Worm (Caenorhabditis elegans) whole organism, L3 larva: ENCODE data around the gene akt-1.

Experiments
- R02D3.7 ChIP-seq: fragments of 150-350 bp; optimal IDR thresholded peaks from 2 replicates; lab custom pipeline; 2014; ENCODE audit warnings: missing biosample characterization, missing genetic modification characterization
- aly-2 ChIP-seq: fragments of 150-350 bp; optimal IDR thresholded peaks from 2 replicates; lab custom pipeline; 2014; ENCODE audit warnings: missing biosample characterization, missing genetic modification characterization
- ama-1 ChIP-seq: fragments of 150-350 bp; optimal IDR thresholded peaks from 2 replicates; lab custom pipeline; 2018
- ceh-28 ChIP-seq: fragments of 150-350 bp; optimal IDR thresholded peaks from 2 replicates; lab custom pipeline; 2014; ENCODE audit warnings: missing biosample characterization, missing genetic modification reagents, missing genetic modification characterization
- ceh-82 ChIP-seq: fragments of 150-350 bp; optimal IDR thresholded peaks from 2 replicates; lab custom pipeline; 2014; ENCODE audit warnings: missing biosample characterization, missing genetic modification characterization
- daf-12 ChIP-seq: fragments of 150-350 bp; optimal IDR thresholded peaks from 2 replicates; lab custom pipeline; 2014; ENCODE audit warnings: missing biosample characterization, missing genetic modification reagents, missing genetic modification characterization
- egl-27 ChIP-seq: sonication (generic microtip); optimal IDR thresholded peaks from 4 replicates; lab custom pipeline; 2017; ENCODE audit warnings: missing biosample characterization, missing genetic modification reagents, missing genetic modification characterization
- egl-5 ChIP-seq: fragments of 150-350 bp; optimal IDR thresholded peaks from 2 replicates; lab custom pipeline; 2017; ENCODE audit warnings: missing biosample characterization, missing genetic modification reagents, missing genetic modification characterization, inconsistent platforms
- elt-1 ChIP-seq: fragments of 150-350 bp; optimal IDR thresholded peaks from 2 replicates; lab custom pipeline; 2014; ENCODE audit warnings: missing biosample characterization, missing genetic modification characterization
- elt-2 ChIP-seq: sonication (generic microtip); optimal IDR thresholded peaks from 2 replicates; lab custom pipeline; 2016; ENCODE audit warnings: missing genetic modification reagents, mild to moderate bottlenecking, missing genetic modification characterization, missing compliant biosample characterization
- elt-3 ChIP-seq, 3 experiments: fragments of 150-350 bp in 1 of 3; sonication (generic microtip) in 2 of 3; optimal IDR thresholded peaks; 2 replicates in 2 of 3; 4 replicates in 1 of 3; lab custom pipeline; 2014 to 2017; ENCODE audit warnings: missing biosample characterization in 3 of 3, missing genetic modification characterization in 3 of 3
- eor-1 ChIP-seq, 2 experiments: fragments of 150-350 bp; optimal IDR thresholded peaks; 2 replicates each; lab custom pipeline; 2014 to 2018; ENCODE audit warnings: missing biosample characterization in 2 of 2, missing genetic modification characterization in 2 of 2
- fkh-10 ChIP-seq: sonication (generic microtip); optimal IDR thresholded peaks from 2 replicates; lab custom pipeline; 2017; ENCODE audit warnings: missing biosample characterization, missing genetic modification reagents, missing genetic modification characterization
- fkh-2 ChIP-seq: fragments of 150-350 bp; optimal IDR thresholded peaks from 2 replicates; lab custom pipeline; 2014; ENCODE audit warnings: missing biosample characterization, missing genetic modification reagents, missing genetic modification characterization
- fos-1 ChIP-seq: fragments of 150-350 bp; optimal IDR thresholded peaks from 2 replicates; lab custom pipeline; 2014; ENCODE audit warnings: missing biosample characterization, missing genetic modification characterization
- hmg-11 ChIP-seq: sonication (generic microtip); optimal IDR thresholded peaks from 2 replicates; lab custom pipeline; 2016; ENCODE audit warnings: missing genetic modification characterization, missing compliant biosample characterization
- jun-1 ChIP-seq: fragments of 150-350 bp; optimal IDR thresholded peaks from 2 replicates; lab custom pipeline; 2014; ENCODE audit warnings: missing biosample characterization, missing genetic modification reagents, missing genetic modification characterization
- lin-15B ChIP-seq: fragments of 150-350 bp; optimal IDR thresholded peaks from 2 replicates; lab custom pipeline; 2014; ENCODE audit warnings: missing biosample characterization, missing genetic modification characterization
- lsy-12 ChIP-seq: sonication (generic microtip); optimal IDR thresholded peaks from 2 replicates; lab custom pipeline; 2016; ENCODE audit warnings: mild to moderate bottlenecking, missing genetic modification characterization, missing compliant biosample characterization
- mdl-1 ChIP-seq: fragments of 150-350 bp; optimal IDR thresholded peaks from 2 replicates; lab custom pipeline; 2014; ENCODE audit warnings: missing biosample characterization, missing genetic modification characterization
- mml-1 ChIP-seq: fragments of 150-350 bp; sonication (generic microtip); optimal IDR thresholded peaks from 3 replicates; lab custom pipeline; 2014; ENCODE audit warnings: missing biosample characterization, missing genetic modification characterization
- nfya-1 ChIP-seq: sonication (generic microtip); optimal IDR thresholded peaks from 2 replicates; lab custom pipeline; 2017; ENCODE audit warnings: missing genetic modification characterization, mild to moderate bottlenecking, missing compliant biosample characterization, antibody characterized with exemption, moderate library complexity; ENCODE audit not compliant: insufficient read depth
- nhr-11 ChIP-seq: fragments of 150-350 bp; optimal IDR thresholded peaks from 2 replicates; lab custom pipeline; 2014; ENCODE audit warnings: missing biosample characterization, missing genetic modification characterization
- nhr-12 ChIP-seq: fragments of 150-350 bp; optimal IDR thresholded peaks from 2 replicates; lab custom pipeline; 2014; ENCODE audit warnings: missing biosample characterization, missing genetic modification characterization
- nhr-237 ChIP-seq: fragments of 150-350 bp; optimal IDR thresholded peaks from 2 replicates; lab custom pipeline; 2014; ENCODE audit warnings: missing biosample characterization, missing genetic modification characterization
- nhr-25 ChIP-seq: sonication (generic microtip); optimal IDR thresholded peaks from 2 replicates; lab custom pipeline; 2017; ENCODE audit warnings: missing biosample characterization, missing genetic modification characterization
- nhr-28 ChIP-seq: fragments of 150-350 bp; optimal IDR thresholded peaks from 2 replicates; lab custom pipeline; 2014; ENCODE audit warnings: missing biosample characterization, missing genetic modification characterization
- nhr-67 ChIP-seq: fragments of 150-350 bp; optimal IDR thresholded peaks from 2 replicates; lab custom pipeline; 2014; ENCODE audit warnings: missing biosample characterization, missing genetic modification characterization
- nhr-76 ChIP-seq: fragments of 150-350 bp; sonication (generic microtip); optimal IDR thresholded peaks from 5 replicates; lab custom pipeline; 2014; ENCODE audit warnings: missing biosample characterization, missing genetic modification characterization
- nhr-77 ChIP-seq: fragments of 150-350 bp; optimal IDR thresholded peaks from 2 replicates; lab custom pipeline; 2014; ENCODE audit warnings: missing biosample characterization, missing genetic modification characterization
- pha-4 ChIP-seq: fragments of 150-350 bp; optimal IDR thresholded peaks from 2 replicates; lab custom pipeline; 2014; ENCODE audit warnings: missing biosample characterization, missing genetic modification reagents, missing genetic modification characterization
- pqm-1 ChIP-seq: fragments of 150-350 bp; optimal IDR thresholded peaks from 2 replicates; lab custom pipeline; 2017; ENCODE audit warnings: missing biosample characterization, missing genetic modification characterization, inconsistent platforms
- sea-2 ChIP-seq: fragments of 150-350 bp; sonication (generic microtip); optimal IDR thresholded peaks from 4 replicates; lab custom pipeline; 2014; ENCODE audit warnings: missing biosample characterization, missing genetic modification reagents, missing genetic modification characterization
- skn-1 ChIP-seq: fragments of 150-350 bp; optimal IDR thresholded peaks from 2 replicates; lab custom pipeline; 2014; ENCODE audit warnings: missing biosample characterization, missing genetic modification characterization
- tbx-2 ChIP-seq: sonication (generic microtip); optimal IDR thresholded peaks from 2 replicates; lab custom pipeline; 2016; ENCODE audit warnings: mild to moderate bottlenecking, missing genetic modification characterization, missing compliant biosample characterization
- unc-39 ChIP-seq: sonication (generic microtip); optimal IDR thresholded peaks from 4 replicates; lab custom pipeline; 2017; ENCODE audit warnings: missing biosample characterization, missing genetic modification characterization
- zag-1 ChIP-seq: fragments of 150-350 bp; optimal IDR thresholded peaks from 2 replicates; lab custom pipeline; 2014; ENCODE audit warnings: missing biosample characterization, missing genetic modification characterization
- ztf-11 ChIP-seq: fragments of 150-350 bp; optimal IDR thresholded peaks from 2 replicates; lab custom pipeline; 2014; ENCODE audit warnings: missing biosample characterization, missing genetic modification characterization
- ztf-4 ChIP-seq: fragments of 150-350 bp; optimal IDR thresholded peaks from 2 replicates; lab custom pipeline; 2014; ENCODE audit warnings: missing biosample characterization, missing genetic modification characterization

akt-1 gene

DNA sequence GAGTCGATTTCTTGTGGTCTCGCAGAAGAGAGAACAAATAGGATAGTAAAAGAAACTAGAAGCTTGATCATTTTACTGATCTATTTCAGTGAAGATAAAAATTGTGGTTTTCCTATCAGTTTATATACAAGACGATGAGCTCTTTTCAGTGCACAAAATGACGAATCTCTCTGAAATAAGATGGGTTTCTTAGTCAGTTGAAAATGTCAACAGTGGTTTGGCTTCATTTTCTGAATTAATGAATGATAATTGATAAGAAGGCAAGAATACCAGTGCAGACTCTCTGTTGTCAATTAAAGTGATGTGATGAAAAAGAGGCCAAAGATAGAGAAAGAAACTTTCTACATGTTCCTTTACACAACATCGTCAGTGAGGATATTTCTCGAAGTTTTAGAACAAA is 32.7 kb downstream of the akt-1 start, which contains the start of gene lys-2:
TSS of gene lys-2 (minus strand) at position 101 of the 400 bp plus-strand sequence.
- TF ChIP-seq pqm-1 (tag; lab: Kevin White, UChicago) (peak; percentile 95), elt-2 (tag; lab: Kevin White, UChicago) (peak; percentile 84), tbx-2 (tag; lab: Kevin White, UChicago) (no peak), eor-1 (tag; optimal IDR thresholded peaks at IDR 0.05; lab: Kevin White, UChicago) (no peak), pha-4 (tag; lab: Kevin White, UChicago) (peak; percentile 20), ceh-82 (tag; lab: Kevin White, UChicago) (no peak), jun-1 (tag; lab: Kevin White, UChicago) (peak; percentile 24), nhr-28 (tag; lab: Kevin White, UChicago) (no peak), skn-1 (tag; lab: Kevin White, UChicago) (peak; percentile 8), fos-1 (tag; lab: Kevin White, UChicago) (no peak), lin-15B (tag; lab: Kevin White, UChicago) (no peak)
- TF ChIP-seq, all 47 proteins: peak for 5

ce11 chrV:10283444-10283843 is 34.7 kb downstream of the akt-1 start, which contains the start of gene lys-3:
lys-3 (minus strand) TSS chrV:10283544.
- TF ChIP-seq nhr-11 (tag; lab: Kevin White, UChicago): no peak
- peak; percentile 19 for TF ChIP-seq pqm-1 (tag; lab: Kevin White, UChicago)
- TF ChIP-seq egl-27: no peak
- TF ChIP-seq nhr-76 (tag; lab: Kevin White, UChicago): no peak

- TF ChIP-seq mml-1: no peak
- TF ChIP-seq fkh-10 (GFP tag; lab: Kevin White, UChicago): no peak
Observed at ce11 chrV:10285853-10286252, 37.1 kb downstream of the akt-1 start.

- TF ChIP-seq eor-1 (tag; optimal IDR thresholded peaks at IDR 0.05; lab: Kevin White, UChicago) (no peak), elt-2 (tag; lab: Kevin White, UChicago) (no peak), nhr-237 (tag; lab: Kevin White, UChicago) (no peak)
Observed at ce11 chrV:10287260-10287659, 38.6 kb downstream of the akt-1 start, which contains the start of gene B0024.3. B0024.3 (plus strand) TSS chrV:10287560.

DNA sequence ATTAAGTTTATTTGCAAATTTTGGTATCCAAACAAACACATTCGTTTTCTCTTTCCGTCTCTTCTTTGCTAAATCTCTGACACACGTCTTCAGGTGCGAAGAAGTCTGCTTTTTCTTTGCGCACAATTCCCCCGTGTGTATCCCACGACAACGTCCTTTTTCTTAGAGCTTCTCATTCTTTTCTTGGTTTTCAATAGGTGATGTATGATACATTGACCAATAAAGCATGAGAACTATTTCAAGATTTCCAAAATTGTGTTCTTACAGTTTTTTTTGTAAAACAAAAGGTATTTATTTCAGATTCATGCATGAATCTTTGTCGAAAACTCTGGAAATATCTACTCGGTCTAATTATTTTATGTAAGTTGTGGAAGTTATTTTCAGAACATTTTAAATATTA is 41.0 kb downstream of the akt-1 start, which contains the start of gene B0024.15:
TSS of gene B0024.15 (plus strand) at position 301 of the 400 bp plus-strand sequence.
- TF ChIP-seq sea-2 (GFP tag; lab: Kevin White, UChicago): no peak
- no peak for TF ChIP-seq nhr-25 (tag; lab: Kevin White, UChicago)
- TF ChIP-seq ztf-4 (tag; lab: Kevin White, UChicago): no peak
- TF ChIP-seq lsy-12: no peak
- no peak for TF ChIP-seq hmg-11 (tag; lab: Kevin White, UChicago)
- no peak for TF ChIP-seq nhr-12
- no peak for TF ChIP-seq nhr-67 (tag; lab: Kevin White, UChicago)
- TF ChIP-seq elt-2 (tag; lab: Kevin White, UChicago): no peak
- TF ChIP-seq ama-1 (lab: Kevin White, UChicago): no peak
- TF ChIP-seq ceh-28 (tag; lab: Kevin White, UChicago): no peak
- TF ChIP-seq fos-1 (tag; lab: Kevin White, UChicago): no peak
- TF ChIP-seq zag-1 (tag; lab: Kevin White, UChicago): no peak
- no peak for TF ChIP-seq nhr-77
- TF ChIP-seq R02D3.7 (tag; lab: Kevin White, UChicago): no peak
- TF ChIP-seq fkh-10 (GFP tag; lab: Kevin White, UChicago): no peak
- TF ChIP-seq nhr-28 (tag; lab: Kevin White, UChicago): no peak
- no peak for TF ChIP-seq pqm-1 (tag; lab: Kevin White, UChicago)
- TF ChIP-seq elt-1 (tag; lab: Kevin White, UChicago): no peak
- no peak for TF ChIP-seq fkh-2
- no peak for TF ChIP-seq daf-12 (tag; lab: Kevin White, UChicago)

DNA sequence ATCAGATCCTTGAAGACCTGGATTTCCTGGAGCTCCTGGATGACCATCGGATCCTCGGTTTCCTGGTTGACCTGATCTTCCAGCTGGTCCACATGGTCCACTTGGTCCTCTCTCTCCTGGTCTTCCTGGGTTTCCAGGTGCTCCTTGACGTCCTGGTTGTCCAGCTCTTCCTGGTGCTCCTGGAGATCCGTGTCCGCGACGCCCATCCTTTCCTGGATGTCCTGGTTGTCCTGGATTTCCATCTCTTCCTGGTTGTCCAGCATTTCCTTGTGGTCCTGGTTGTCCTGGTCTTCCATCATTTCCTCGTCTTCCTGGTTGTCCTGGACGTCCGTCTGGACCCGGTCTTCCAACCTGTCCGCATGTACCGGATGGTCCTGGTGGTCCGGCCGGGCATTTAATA is 43.1 kb downstream of the akt-1 start:
- TF ChIP-seq nfya-1 (tag; lab: Kevin White, UChicago) (no peak), fos-1 (tag; lab: Kevin White, UChicago) (no peak), ztf-11 (tag; lab: Kevin White, UChicago) (no peak), nhr-12 (no peak), aly-2 (tag; lab: Kevin White, UChicago) (no peak), egl-5 (tag; lab: Kevin White, UChicago) (no peak), pqm-1 (tag; lab: Kevin White, UChicago) (no peak), eor-1 (tag; optimal IDR thresholded peaks at IDR 0.05; lab: Kevin White, UChicago) (no peak), skn-1 (tag; lab: Kevin White, UChicago) (no peak), jun-1 (tag; lab: Kevin White, UChicago) (no peak), unc-39 (no peak), mdl-1 (tag; lab: Kevin White, UChicago) (no peak), ceh-28 (tag; lab: Kevin White, UChicago) (no peak), pha-4 (tag; lab: Kevin White, UChicago) (no peak), daf-12 (tag; lab: Kevin White, UChicago) (no peak), elt-3 (tag; optimal IDR thresholded peaks at IDR 0.05; lab: Kevin White, UChicago) (no peak)
